Fruit fly (Drosophila melanogaster): ENCODE measurements around the gene Ype.

The Ype gene

DNA sequence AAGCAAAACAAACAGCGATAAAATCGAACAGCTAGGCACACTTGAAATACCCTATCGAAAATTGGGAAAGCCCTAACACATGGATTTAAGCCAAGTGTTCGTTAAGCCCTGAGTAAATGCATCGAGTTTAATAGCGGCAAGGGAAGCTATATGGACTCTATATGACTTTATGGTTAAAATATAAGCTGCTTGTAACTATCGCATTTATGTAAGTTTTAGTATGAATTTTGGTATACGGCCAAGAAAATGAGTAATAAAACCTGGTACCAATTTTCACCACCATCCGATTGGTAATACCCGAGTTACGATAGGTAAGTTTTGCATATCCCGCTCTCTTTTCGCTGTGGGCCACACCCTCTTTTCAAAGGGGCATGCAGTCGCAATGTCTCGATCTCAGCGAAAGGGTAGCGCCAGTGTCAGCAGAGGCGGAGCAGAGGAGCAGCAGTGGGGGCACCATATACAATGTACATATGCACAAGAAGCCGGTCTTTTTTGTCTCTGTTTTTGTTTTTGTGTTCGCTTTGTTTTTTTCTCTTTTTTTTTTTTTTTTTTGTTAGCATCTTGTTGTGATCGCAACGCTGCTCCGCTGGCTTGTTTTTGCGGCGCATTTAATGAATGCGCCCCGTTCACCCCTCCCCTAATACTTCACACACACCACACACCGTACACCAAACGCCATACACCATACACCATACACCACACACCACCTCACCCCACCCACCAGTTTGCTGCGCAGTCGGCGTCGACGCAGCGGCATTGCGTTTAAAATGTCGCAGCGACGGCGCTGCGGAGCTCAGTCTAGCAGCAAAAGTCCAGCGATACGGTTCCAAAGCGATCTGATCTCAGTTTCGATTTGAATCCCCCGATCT, 17.0 kb upstream of the Ype start, which contains the start of gene GstT4 (continued):
- TF ChIP-seq slou (GFP tag; optimal IDR thresholded peaks at IDR 0.05) (no peak), CG10366 (GFP tag; IDR thresholded peaks at IDR 0.05) (peak; percentile 63), CG32532 (GFP tag; IDR thresholded peaks at IDR 0.05) (peak; percentile 49; the same call in 1 of the 2 replicates), az2 (GFP tag; optimal IDR thresholded peaks at IDR 0.05) (peak; percentile 39), CG10431 (GFP tag; optimal IDR thresholded peaks at IDR 0.05) (no peak), wek (GFP tag; optimal IDR thresholded peaks at IDR 0.05) (no peak), CG1792 (GFP tag; optimal IDR thresholded peaks at IDR 0.05) (peak; percentile 18), CG9932 (GFP tag; IDR thresholded peaks at IDR 0.05) (peak; percentile 76), CG11504 (tag; optimal IDR thresholded peaks at IDR 0.05) (peak; percentile 64), sd (tag; optimal IDR thresholded peaks at IDR 0.05) (peak; percentile 4), emc (GFP tag; optimal IDR thresholded peaks at IDR 0.05) (peak; percentile 26), dimm (GFP tag; IDR thresholded peaks at IDR 0.05) (no peak), ranshi (GFP tag; IDR thresholded peaks at IDR 0.05) (peak; percentile 59), B-H1 (GFP tag; IDR thresholded peaks at IDR 0.05) (no peak), Poxn (GFP tag; IDR thresholded peaks at IDR 0.05) (no peak), ssp (GFP tag; IDR thresholded peaks at IDR 0.05) (peak; percentile 18; the same call in 1 of the 2 replicates), dmrt11E (tag; optimal IDR thresholded peaks at IDR 0.05) (peak; percentile 39), CG13287 (GFP tag; IDR thresholded peaks at IDR 0.05; ENCODE audit: partially characterized antibody) (no peak), CG8478 (optimal IDR thresholded peaks at IDR 0.05) (no peak), bsh (GFP tag; optimal IDR thresholded peaks at IDR 0.05) (peak; percentile 4 to 94), CG12942 (GFP tag; optimal IDR thresholded peaks at IDR 0.05) (peak; percentile 23), Sox102F (GFP tag; optimal IDR thresholded peaks at IDR 0.05) (peak; percentile 40), CG17328 (GFP tag; IDR thresholded peaks at IDR 0.05) (peak; percentile 30; the same call in 1 of the 2 replicates), CG2889 (GFP tag; IDR thresholded peaks at IDR 0.05) (peak; percentile 65; the same call in 1 of the 3 replicates), Oli (tag; optimal IDR thresholded peaks at IDR 0.05) (peak; percentile 54), CG1832 (GFP tag; optimal IDR thresholded peaks at IDR 0.05) (no peak), CG4360 (GFP tag; IDR thresholded peaks at IDR 0.05) (0 out of 2 replicates have a peak, but pooled peaks have one; percentile 13), klu (GFP tag; IDR thresholded peaks at IDR 0.05) (no peak), maf-S (GFP tag; optimal IDR thresholded peaks at IDR 0.05) (no peak), CG12744 (GFP tag; optimal IDR thresholded peaks at IDR 0.05) (peak; percentile 28), yki (optimal IDR thresholded peaks at IDR 0.05) (no peak), CG6689 (GFP tag; IDR thresholded peaks at IDR 0.05) (peak; percentile 39), Lpt (GFP tag; optimal IDR thresholded peaks at IDR 0.05) (no peak), CG18599 (GFP tag; optimal IDR thresholded peaks at IDR 0.05) (peak; percentile 28), CG34422 (GFP tag; IDR thresholded peaks at IDR 0.05) (peak; percentile 79; the same call in 2 of the 3 replicates), CG10654 (GFP tag; optimal IDR thresholded peaks at IDR 0.05) (peak; percentile 40), CG2712 (tag; optimal IDR thresholded peaks at IDR 0.05) (peak; percentile 33), HmgZ (tag; optimal IDR thresholded peaks at IDR 0.05) (no peak), Mes4 (GFP tag; optimal IDR thresholded peaks at IDR 0.05) (peak; percentile 22), her (GFP tag; optimal IDR thresholded peaks at IDR 0.05) (peak; percentile 11), jing (GFP tag; optimal IDR thresholded peaks at IDR 0.05) (no peak), chinmo (GFP tag; IDR thresholded peaks at IDR 0.05; ENCODE audit: partially characterized antibody) (peak; percentile 100), Trl (optimal IDR thresholded peaks at IDR 0.05) (no peak), Trl (GFP tag; optimal IDR thresholded peaks at IDR 0.05) (peak; percentile 27), CoRest (tag; optimal IDR thresholded peaks at IDR 0.05) (peak; percentile 59), dm (GFP tag; optimal IDR thresholded peaks at IDR 0.05) (peak; percentile 37), Ptx1 (GFP tag; IDR thresholded peaks at IDR 0.05) (peak; percentile 32; the same call in 1 of the 2 replicates), Adf1 (GFP tag; IDR thresholded peaks at IDR 0.05) (peak; percentile 96), CG9609 (GFP tag; optimal IDR thresholded peaks at IDR 0.05) (peak; percentile 67), CG3995 (GFP tag; optimal IDR thresholded peaks at IDR 0.05) (peak; percentile 10), gsb (GFP tag; IDR thresholded peaks at IDR 0.05) (peak; percentile 64)
